Worm (Caenorhabditis elegans) whole organism, early embryonic: ENCODE results near the gene asp-5.

Experiments
- ama-1 ChIP-seq: fragments of 150-350 bp; optimal IDR thresholded peaks from 2 replicates; lab custom pipeline; 2014
- ceh-36 ChIP-seq: sonication (generic microtip); optimal IDR thresholded peaks from 2 replicates; lab custom pipeline; 2016; ENCODE audit warnings: missing genetic modification characterization, inconsistent platforms, missing compliant biosample characterization
- flt-1 ChIP-seq: fragments of 200-800 bp; sonication (Bioruptor generic); IDR thresholded peaks from 2 replicates; pipeline ENCODE4 v1.3.6; 2022; ENCODE audit warnings: missing genetic modification characterization, missing compliant biosample characterization
- hmg-4 ChIP-seq: fragments of 200-800 bp; sonication (Bioruptor generic); optimal IDR thresholded peaks from 2 replicates; lab custom pipeline; 2018; ENCODE audit warnings: mild to moderate bottlenecking, missing genetic modification characterization, missing compliant biosample characterization

- TF ChIP-seq flt-1 (GFP tag; lab: Robert Waterston, UW) (no peak), ama-1 (no peak), hmg-4 (GFP tag; lab: Kevin White, UChicago) (no peak), ceh-36 (tag; lab: Kevin White, UChicago) (no peak)
These were observed 6.0 kb upstream of the asp-5 start, which contains the start of gene F21F8.5 for ce11 chrV:8266232-8266631.
